Fruit fly (Drosophila melanogaster): ENCODE results near the gene Mzt1.

- TF ChIP-seq pad (GFP tag; optimal IDR thresholded peaks at IDR 0.05) (no peak), ovo (GFP tag; optimal IDR thresholded peaks at IDR 0.05) (no peak), Clk (GFP tag; optimal IDR thresholded peaks at IDR 0.05) (no peak), CG1620 (GFP tag; optimal IDR thresholded peaks at IDR 0.05) (no peak)
These were observed 39.6 kb downstream of the Mzt1 start for dm6 chr3L:2428488-2429302.

Measured in whole organism, adult.